Worm (Caenorhabditis elegans) whole organism, midembryonic: ENCODE results near the gene C25E10.13.

Experiments used
- T22C8.4 ChIP-seq: fragments of 200-800 bp; sonication (Bioruptor generic); IDR thresholded peaks from 2 replicates; pipeline ENCODE4 v1.3.6; 2022; ENCODE audit warnings: missing genetic modification characterization, missing compliant biosample characterization
- cog-1 ChIP-seq: sonication (generic microtip); optimal IDR thresholded peaks from 2 replicates; lab custom pipeline; 2016; ENCODE audit warnings: missing genetic modification characterization, missing compliant biosample characterization
- flt-1 ChIP-seq: fragments of 200-800 bp; sonication (Bioruptor generic); IDR thresholded peaks from 2 replicates; pipeline ENCODE4 v1.3.6; 2022; ENCODE audit warnings: missing genetic modification characterization, missing compliant biosample characterization
- klf-2 ChIP-seq: fragments of 200-800 bp; sonication (Bioruptor generic); conservative IDR thresholded peaks from 2 replicates; pipeline ENCODE4 v1.3.6; 2022; ENCODE audit warnings: missing genetic modification reagents, missing genetic modification characterization, missing compliant biosample characterization
- med-1 ChIP-seq: sonication (generic microtip); optimal IDR thresholded peaks from 2 replicates; lab custom pipeline; 2017; ENCODE audit warnings: missing genetic modification characterization, mild to moderate bottlenecking, missing compliant biosample characterization, antibody characterized with exemption, missing genetic modification reagents; ENCODE audit not compliant: insufficient read depth
- ref-1 ChIP-seq: fragments of 200-800 bp; sonication (Bioruptor generic); conservative IDR thresholded peaks from 2 replicates; pipeline ENCODE4 v1.3.6; 2022; ENCODE audit warnings: missing genetic modification reagents, missing genetic modification characterization, missing compliant biosample characterization
- tab-1 ChIP-seq: fragments of 200-800 bp; sonication (Bioruptor generic); IDR thresholded peaks from 2 replicates; pipeline ENCODE4 v1.3.6; 2022; ENCODE audit warnings: missing genetic modification characterization, missing compliant biosample characterization
- ztf-23 ChIP-seq: fragments of 200-800 bp; sonication (Bioruptor generic); IDR thresholded peaks from 2 replicates; pipeline ENCODE4 v1.3.6; 2022; ENCODE audit warnings: missing genetic modification reagents, missing genetic modification characterization, missing compliant biosample characterization

ce11 chrV:9053235-9053634, 6.3 kb upstream of the C25E10.13 start:
- no peak for TF ChIP-seq flt-1 (GFP tag; lab: Robert Waterston, UW)
- TF ChIP-seq klf-2 (GFP tag; lab: Robert Waterston, UW), result no peak
- TF ChIP-seq ztf-23, result no peak
- no peak for TF ChIP-seq cog-1 (tag; lab: Kevin White, UChicago)
- TF ChIP-seq ref-1 (GFP tag; lab: Robert Waterston, UW), result no peak
- TF ChIP-seq med-1 (GFP tag; lab: Kevin White, UChicago), result no peak
- no peak for TF ChIP-seq T22C8.4 (GFP tag; lab: Robert Waterston, UW)
- TF ChIP-seq tab-1 (GFP tag; lab: Robert Waterston, UW), result no peak
